Worm (Caenorhabditis elegans) whole organism, young adult: ENCODE measurements around the gene B0310.1.

Experiments
- F49E8.2 ChIP-seq: sonication (generic microtip); optimal IDR thresholded peaks from 3 replicates; lab custom pipeline; 2017; ENCODE audit warnings: missing genetic modification characterization, mild to moderate bottlenecking, missing compliant biosample characterization, antibody characterized with exemption, moderate library complexity; ENCODE audit not compliant: insufficient read depth
- dpl-1 ChIP-seq: fragments of 150-350 bp; optimal IDR thresholded peaks from 2 replicates; lab custom pipeline; 2014; ENCODE audit warnings: missing biosample characterization, missing genetic modification reagents, missing genetic modification characterization
- efl-1 ChIP-seq: fragments of 150-350 bp; optimal IDR thresholded peaks from 2 replicates; lab custom pipeline; 2014; ENCODE audit warnings: missing biosample characterization, missing genetic modification reagents, missing genetic modification characterization
- hmg-20 ChIP-seq: fragments of 200-800 bp; sonication (Bioruptor generic); IDR thresholded peaks from 2 replicates; pipeline ENCODE4 v1.3.6; 2022; ENCODE audit warnings: missing genetic modification reagents, missing genetic modification characterization, missing compliant biosample characterization
- lag-1 ChIP-seq: fragments of 200-800 bp; sonication (Bioruptor generic); IDR thresholded peaks from 2 replicates; pipeline ENCODE4 v1.3.6; 2022; ENCODE audit warnings: missing genetic modification reagents, missing genetic modification characterization, missing compliant biosample characterization
- mel-28 ChIP-seq: sonication (generic microtip); optimal IDR thresholded peaks from 2 replicates; lab custom pipeline; 2016; ENCODE audit warnings: borderline replicate concordance, mild to moderate bottlenecking, missing genetic modification characterization, missing compliant biosample characterization
- mxl-1 ChIP-seq: sonication (generic microtip); optimal IDR thresholded peaks from 2 replicates; lab custom pipeline; 2016; ENCODE audit warnings: missing genetic modification characterization, missing compliant biosample characterization
- unc-62 ChIP-seq: fragments of 150-350 bp; optimal IDR thresholded peaks from 2 replicates; lab custom pipeline; 2014; ENCODE audit warnings: missing biosample characterization, missing genetic modification reagents, missing genetic modification characterization

ce11 chrX:467338-467823 is 25.6 kb upstream of the B0310.1 start:
- TF ChIP-seq mel-28 (tag; lab: Kevin White, UChicago), result no peak
- TF ChIP-seq unc-62 (GFP tag; lab: Kevin White, UChicago), result no peak
- no peak for TF ChIP-seq lag-1 (GFP tag; lab: Robert Waterston, UW)
- TF ChIP-seq hmg-20 (GFP tag; lab: Robert Waterston, UW), result no peak
- no peak for TF ChIP-seq mxl-1 (tag; lab: Kevin White, UChicago)
- TF ChIP-seq efl-1 (GFP tag; lab: Kevin White, UChicago), result no peak
- TF ChIP-seq F49E8.2 (tag; lab: Kevin White, UChicago), result no peak
- TF ChIP-seq dpl-1 (GFP tag; lab: Kevin White, UChicago), result no peak
